Worm (Caenorhabditis elegans) whole organism, L2 larva: ENCODE measurements around the gene R05H10.3.

Experiments
- F13H6.1 ChIP-seq: sonication (generic microtip); optimal IDR thresholded peaks from 2 replicates; lab custom pipeline; 2016; ENCODE audit warnings: missing genetic modification characterization, missing compliant biosample characterization
- ZK546.5 ChIP-seq: sonication (generic microtip); optimal IDR thresholded peaks from 2 replicates; lab custom pipeline; 2017; ENCODE audit warnings: missing biosample characterization, missing genetic modification characterization
- alr-1 ChIP-seq: fragments of 150-350 bp; optimal IDR thresholded peaks from 2 replicates; lab custom pipeline; 2014; ENCODE audit warnings: missing biosample characterization, missing genetic modification characterization
- aly-2 ChIP-seq: fragments of 150-350 bp; optimal IDR thresholded peaks from 2 replicates; lab custom pipeline; 2014; ENCODE audit warnings: missing biosample characterization, missing genetic modification characterization
- ama-1 ChIP-seq: fragments of 150-350 bp; optimal IDR thresholded peaks from 2 replicates; lab custom pipeline; 2018; ENCODE audit warnings: inconsistent platforms
- crh-2 ChIP-seq: sonication (generic microtip); optimal IDR thresholded peaks from 2 replicates; lab custom pipeline; 2017; ENCODE audit warnings: missing biosample characterization, missing genetic modification characterization
- elt-3 ChIP-seq: sonication (generic microtip); optimal IDR thresholded peaks from 2 replicates; lab custom pipeline; 2017; ENCODE audit warnings: missing biosample characterization, missing genetic modification characterization
- fos-1 ChIP-seq: fragments of 150-350 bp; optimal IDR thresholded peaks from 2 replicates; lab custom pipeline; 2014; ENCODE audit warnings: missing biosample characterization, missing genetic modification characterization
- lin-13 ChIP-seq: fragments of 150-350 bp; optimal IDR thresholded peaks from 2 replicates; lab custom pipeline; 2014; ENCODE audit warnings: missing biosample characterization, missing genetic modification reagents, missing genetic modification characterization
- sma-3 ChIP-seq: sonication (generic microtip); optimal IDR thresholded peaks from 2 replicates; lab custom pipeline; 2016; ENCODE audit warnings: missing genetic modification reagents, missing genetic modification characterization, missing compliant biosample characterization
- snpc-4 ChIP-seq: fragments of 150-350 bp; optimal IDR thresholded peaks from 2 replicates; lab custom pipeline; 2014; ENCODE audit warnings: missing biosample characterization, missing genetic modification characterization
- unc-62 ChIP-seq: fragments of 150-350 bp; optimal IDR thresholded peaks from 2 replicates; lab custom pipeline; 2014; ENCODE audit warnings: missing biosample characterization, missing genetic modification reagents, missing genetic modification characterization
- ztf-4 ChIP-seq: fragments of 150-350 bp; optimal IDR thresholded peaks from 2 replicates; lab custom pipeline; 2014; ENCODE audit warnings: missing biosample characterization, missing genetic modification characterization

DNA sequence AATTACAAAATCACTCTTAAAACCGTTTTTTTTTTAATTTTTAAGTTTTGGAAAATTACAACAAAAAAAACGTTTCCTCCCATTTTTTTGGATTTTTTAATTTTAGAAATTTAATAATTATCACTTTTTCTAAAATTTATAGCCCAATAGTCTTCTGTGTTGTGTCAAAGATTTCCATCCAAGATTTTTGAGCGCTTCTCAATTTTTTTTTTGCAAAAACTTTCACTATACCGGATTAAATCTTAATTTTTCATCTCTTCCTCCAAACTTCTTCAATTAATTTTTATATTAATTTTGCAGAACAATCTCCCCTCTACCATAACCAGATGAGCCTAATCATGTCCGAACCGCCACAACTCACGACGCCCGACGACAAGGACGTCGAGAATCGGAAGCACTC is 32.4 kb downstream of the R05H10.3 start, which contains the start of gene cog-1:
- no peak for TF ChIP-seq sma-3 (GFP tag; lab: Kevin White, UChicago)
- TF ChIP-seq unc-62 (GFP tag; lab: Kevin White, UChicago) = no peak
- no peak for TF ChIP-seq F13H6.1 (tag; lab: Kevin White, UChicago)
- TF ChIP-seq snpc-4 (tag; lab: Kevin White, UChicago) = no peak
- no peak for TF ChIP-seq alr-1
- no peak for TF ChIP-seq ama-1
- no peak for TF ChIP-seq elt-3
- TF ChIP-seq crh-2 = no peak
- no peak for TF ChIP-seq ztf-4
- no peak for TF ChIP-seq ZK546.5 (tag; lab: Kevin White, UChicago)
- TF ChIP-seq lin-13 (GFP tag; lab: Kevin White, UChicago) = no peak
- TF ChIP-seq aly-2 (tag; lab: Kevin White, UChicago) = no peak
- TF ChIP-seq fos-1 (tag; lab: Kevin White, UChicago) = no peak
